Worm (Caenorhabditis elegans): ENCODE measurements around the gene K07E3.1.
A peak's percentile ranks its signal among the peaks of the same experiment; 100 is the strongest.

K07E3.1 gene

ce11 chrX:8160016-8160415, 49.8 kb downstream of the K07E3.1 start (continued):
- TF ChIP-seq snpc-4 (tag; optimal IDR thresholded peaks at IDR 0.05) (no peak), nhr-85 (tag) (peak; percentile 81), aha-1 (tag; optimal IDR thresholded peaks at IDR 0.05) (no peak), unc-62 (GFP tag; optimal IDR thresholded peaks at IDR 0.05) (no peak), ceh-82 (tag; optimal IDR thresholded peaks at IDR 0.05) (no peak), nhr-77 (tag; optimal IDR thresholded peaks at IDR 0.05) (no peak), rnt-1 (tag; optimal IDR thresholded peaks at IDR 0.05) (peak; percentile 37), Y116A8C.19 (tag; optimal IDR thresholded peaks at IDR 0.05; ENCODE audit: borderline replicate concordance) (no peak), lin-39 (tag; optimal IDR thresholded peaks at IDR 0.05) (no peak), mab-9 (GFP tag; IDR thresholded peaks at IDR 0.05) (no peak), mef-2 (tag; optimal IDR thresholded peaks at IDR 0.05) (no peak), lin-15B (tag; optimal IDR thresholded peaks at IDR 0.05) (no peak), grh-1 (GFP tag; IDR thresholded peaks at IDR 0.05) (no peak), aly-2 (tag; optimal IDR thresholded peaks at IDR 0.05) (no peak), snu-23 (GFP tag; optimal IDR thresholded peaks at IDR 0.05) (peak; percentile 50), nhr-84 (tag; optimal IDR thresholded peaks at IDR 0.05) (no peak), unc-130 (tag; optimal IDR thresholded peaks at IDR 0.05) (no peak), tlp-1 (tag; optimal IDR thresholded peaks at IDR 0.05) (no peak), skn-1 (tag; optimal IDR thresholded peaks at IDR 0.05) (peak; percentile 34), lsy-2 (tag; optimal IDR thresholded peaks at IDR 0.05) (peak; percentile 0 to 29), pag-3 (tag; optimal IDR thresholded peaks at IDR 0.05; ENCODE audit: borderline replicate concordance, insufficient read depth) (no peak), mdl-1 (tag; optimal IDR thresholded peaks at IDR 0.05) (peak in 1 of 2 experiments; percentile 45), fos-1 (tag; optimal IDR thresholded peaks at IDR 0.05) (no peak)

- TF ChIP-seq lin-39 (tag; optimal IDR thresholded peaks at IDR 0.05) (no peak), dpl-1 (GFP tag; optimal IDR thresholded peaks at IDR 0.05) (no peak), alr-1 (tag; optimal IDR thresholded peaks at IDR 0.05; ENCODE audit: borderline replicate concordance) (no peak), ceh-82 (tag; optimal IDR thresholded peaks at IDR 0.05) (no peak), mab-9 (GFP tag; IDR thresholded peaks at IDR 0.05) (no peak)
Observed at ce11 chrX:8162793-8163192, 52.6 kb downstream of the K07E3.1 start, which contains the start of gene F22F1.3. Gene F22F1.3, minus strand, starts transcription at chrX:8163073.

- TF ChIP-seq ceh-90 (tag; optimal IDR thresholded peaks at IDR 0.05) (no peak), egl-13 (tag; optimal IDR thresholded peaks at IDR 0.05) (peak; percentile 57), tlp-1 (tag; optimal IDR thresholded peaks at IDR 0.05) (no peak), nhr-85 (tag) (no peak), fkh-10 (GFP tag; optimal IDR thresholded peaks at IDR 0.05) (peak; percentile 62), nhr-19 (GFP tag; conservative IDR thresholded peaks at IDR 0.05) (peak; percentile 29; the same call in 1 of the 2 replicates), C34B4.2 (tag; optimal IDR thresholded peaks at IDR 0.05) (no peak), nhr-71 (tag; optimal IDR thresholded peaks at IDR 0.05) (peak; percentile 39), efl-3 (GFP tag; optimal IDR thresholded peaks at IDR 0.05) (no peak), blmp-1 (tag; optimal IDR thresholded peaks at IDR 0.05) (no peak), ets-5 (GFP tag; IDR thresholded peaks at IDR 0.05) (no peak), snu-23 (GFP tag; optimal IDR thresholded peaks at IDR 0.05) (peak; percentile 15), nhr-90 (tag; optimal IDR thresholded peaks at IDR 0.05; ENCODE audit: poor library complexity) (no peak), sptf-1 (tag; optimal IDR thresholded peaks at IDR 0.05) (no peak), skn-1 (tag; optimal IDR thresholded peaks at IDR 0.05) (no peak), aha-1 (tag; optimal IDR thresholded peaks at IDR 0.05) (no peak), elt-3 (tag; optimal IDR thresholded peaks at IDR 0.05) (no peak), nhr-237 (tag; optimal IDR thresholded peaks at IDR 0.05) (no peak), sox-4 (tag; optimal IDR thresholded peaks at IDR 0.05) (peak; percentile 59), pax-3 (tag; optimal IDR thresholded peaks at IDR 0.05) (no peak), jun-1 (tag; optimal IDR thresholded peaks at IDR 0.05) (no peak), nhr-12 (tag; optimal IDR thresholded peaks at IDR 0.05) (no peak), lsy-2 (tag; optimal IDR thresholded peaks at IDR 0.05) (peak in 1 of 2 experiments; percentile 31), ceh-88 (GFP tag; IDR thresholded peaks at IDR 0.05) (0 out of 2 replicates have a peak, but pooled peaks have one; percentile 37), hlh-17 (GFP tag; optimal IDR thresholded peaks at IDR 0.05; ENCODE audit: borderline replicate concordance) (no peak), hlh-4 (tag; optimal IDR thresholded peaks at IDR 0.05) (no peak), irx-1 (tag; optimal IDR thresholded peaks at IDR 0.05) (no peak), mef-2 (tag; optimal IDR thresholded peaks at IDR 0.05) (no peak), unc-62 (GFP tag; optimal IDR thresholded peaks at IDR 0.05) (no peak), dsc-1 (tag; optimal IDR thresholded peaks at IDR 0.05) (peak; percentile 39), nhr-47 (tag; optimal IDR thresholded peaks at IDR 0.05) (peak; percentile 67), grh-1 (GFP tag; IDR thresholded peaks at IDR 0.05) (no peak)
Observed at ce11 chrX:8163555-8163954, 53.3 kb downstream of the K07E3.1 start.
